Worm (Caenorhabditis elegans): ENCODE data around the gene F11D11.21.
"Not testable (repeated sequence)": the region's sequence is repeated elsewhere in the genome, so short reads cannot be mapped to it uniquely, and the experiment has no call there.

The F11D11.21 gene

DNA sequence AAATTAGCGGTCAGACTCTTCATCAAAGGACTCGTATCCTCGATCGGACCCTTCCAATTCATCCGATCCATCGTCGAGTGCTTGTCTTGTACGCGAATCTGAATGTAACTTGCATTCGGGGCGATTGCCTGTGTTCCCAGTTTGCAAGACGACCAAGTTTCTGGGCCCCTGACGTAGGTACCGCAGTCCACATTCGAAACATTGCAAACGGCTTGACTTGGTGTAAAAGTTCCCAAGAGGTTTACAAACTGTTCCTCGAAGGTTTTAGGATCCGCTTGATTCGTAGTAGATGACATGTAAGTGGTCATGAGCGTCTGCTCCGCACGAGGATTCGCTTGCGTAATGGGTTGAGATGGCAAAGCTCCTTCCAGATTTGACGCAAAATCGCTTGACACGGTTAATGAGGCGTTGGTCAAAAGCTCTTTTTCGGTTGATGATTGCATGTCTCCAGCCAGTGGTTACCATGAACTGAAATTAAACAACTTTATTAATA is 25.9 kb upstream of the F11D11.21 start, which contains the start of gene Y17D7B.4:
Gene Y17D7B.4, minus strand, starts transcription at position 443 of the 493 bp plus-strand sequence.
- no peak for TF ChIP-seq ceh-36 (tag; optimal IDR thresholded peaks at IDR 0.05)
- no peak for TF ChIP-seq pes-1 (GFP tag; IDR thresholded peaks at IDR 0.05)
- TF ChIP-seq flt-1 (GFP tag; IDR thresholded peaks at IDR 0.05): no peak
- TF ChIP-seq hmg-4 (GFP tag; optimal IDR thresholded peaks at IDR 0.05): no peak
- no peak for TF ChIP-seq ama-1 (optimal IDR thresholded peaks at IDR 0.05)

- TF ChIP-seq hmg-4 (GFP tag; optimal IDR thresholded peaks at IDR 0.05) (no peak), aly-1 (tag; optimal IDR thresholded peaks at IDR 0.05) (no peak), scrt-1 (GFP tag; IDR thresholded peaks at IDR 0.05) (no peak), flt-1 (GFP tag; IDR thresholded peaks at IDR 0.05) (no peak), tbx-37 (GFP tag; conservative IDR thresholded peaks at IDR 0.05) (no peak), ceh-13 (GFP tag; optimal IDR thresholded peaks at IDR 0.05) (no peak), ceh-36 (tag; optimal IDR thresholded peaks at IDR 0.05) (no peak), ama-1 (optimal IDR thresholded peaks at IDR 0.05) (no peak), hnd-1 (tag; optimal IDR thresholded peaks at IDR 0.05) (no peak), tbx-11 (GFP tag; IDR thresholded peaks at IDR 0.05) (no peak)
These were observed 22.4 kb upstream of the F11D11.21 start, which contains the start of gene clec-257 for ce11 chrV:18772761-18773160. Gene clec-257, plus strand, starts transcription at chrV:18773061.

ce11 chrV:18771804-18772386 is 21.6 kb upstream of the F11D11.21 start:
- TF ChIP-seq ceh-13 (GFP tag; optimal IDR thresholded peaks at IDR 0.05) (no peak), B0310.2 (tag; optimal IDR thresholded peaks at IDR 0.05) (no peak), tbx-11 (GFP tag; IDR thresholded peaks at IDR 0.05) (no peak), aly-1 (tag; optimal IDR thresholded peaks at IDR 0.05) (no peak), ets-7 (tag; optimal IDR thresholded peaks at IDR 0.05) (no peak), flt-1 (GFP tag; IDR thresholded peaks at IDR 0.05) (no peak), hmbx-1 (tag; optimal IDR thresholded peaks at IDR 0.05) (no peak), hnd-1 (tag; optimal IDR thresholded peaks at IDR 0.05) (no peak), pes-1 (GFP tag; IDR thresholded peaks at IDR 0.05) (no peak), ceh-36 (tag; optimal IDR thresholded peaks at IDR 0.05) (no peak), sea-1 (GFP tag; conservative IDR thresholded peaks at IDR 0.05) (no peak), hmg-4 (GFP tag; optimal IDR thresholded peaks at IDR 0.05) (no peak)

DNA sequence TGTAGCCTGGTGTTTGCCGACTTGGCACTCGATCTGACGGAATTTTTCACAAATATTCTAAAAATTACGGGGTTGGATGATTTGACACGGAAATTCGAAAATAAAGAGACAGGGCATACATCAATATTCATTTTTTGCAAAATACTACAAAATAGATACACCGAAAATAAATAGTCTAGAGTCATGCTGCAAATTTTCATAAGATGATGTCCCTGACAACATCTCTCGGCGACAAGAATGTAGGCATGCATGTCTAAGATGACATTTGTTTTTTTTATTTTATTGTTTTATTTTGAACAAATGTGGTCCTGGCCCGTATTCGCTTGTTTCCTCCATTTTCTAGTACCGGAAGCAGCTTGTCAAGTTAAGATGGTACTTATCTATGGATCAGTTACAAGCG is 21.0 kb upstream of the F11D11.21 start, which contains the start of gene clec-256:
Gene clec-256, plus strand, starts transcription at position 301 of the 400 bp plus-strand sequence.
- no peak for TF ChIP-seq sea-1 (GFP tag; conservative IDR thresholded peaks at IDR 0.05)
- no peak for TF ChIP-seq tbx-37 (GFP tag; conservative IDR thresholded peaks at IDR 0.05)
- no peak for TF ChIP-seq pes-1 (GFP tag; IDR thresholded peaks at IDR 0.05)
- TF ChIP-seq tra-4 (tag; optimal IDR thresholded peaks at IDR 0.05): no peak
- TF ChIP-seq ceh-13 (GFP tag; optimal IDR thresholded peaks at IDR 0.05): no peak
- no peak for TF ChIP-seq hmbx-1 (tag; optimal IDR thresholded peaks at IDR 0.05)
- no peak for TF ChIP-seq B0310.2 (tag; optimal IDR thresholded peaks at IDR 0.05)
- no peak for TF ChIP-seq ceh-36 (tag; optimal IDR thresholded peaks at IDR 0.05)
- no peak for TF ChIP-seq flt-1 (GFP tag; IDR thresholded peaks at IDR 0.05)
- TF ChIP-seq scrt-1 (GFP tag; IDR thresholded peaks at IDR 0.05): no peak
- no peak for TF ChIP-seq F13C5.2 (tag; optimal IDR thresholded peaks at IDR 0.05)
- TF ChIP-seq aly-1 (tag; optimal IDR thresholded peaks at IDR 0.05): no peak

DNA sequence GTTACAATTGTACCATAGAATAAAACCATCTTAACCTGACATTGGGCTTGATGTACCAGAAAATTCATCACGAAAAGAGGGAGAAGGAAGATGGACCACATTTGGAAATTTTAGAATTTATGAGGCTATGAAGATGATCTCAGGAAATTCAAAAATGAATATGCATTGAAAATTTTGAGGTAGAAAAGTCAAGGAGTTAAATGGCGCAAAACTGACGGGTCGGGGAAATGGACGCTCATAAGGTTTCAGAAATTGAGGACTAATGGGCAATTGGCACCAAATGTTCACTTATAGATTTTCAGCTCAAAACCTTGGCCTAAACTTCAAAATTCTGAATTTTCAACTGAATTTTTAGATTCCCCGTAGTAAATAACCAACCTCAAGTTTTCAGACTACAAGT is 20.3 kb upstream of the F11D11.21 start, which contains the start of gene clec-255:
Gene clec-255, minus strand, starts transcription at position 101 of the 400 bp plus-strand sequence.
- TF ChIP-seq F13C5.2 (tag; optimal IDR thresholded peaks at IDR 0.05) (no peak), pes-1 (GFP tag; IDR thresholded peaks at IDR 0.05) (no peak), flt-1 (GFP tag; IDR thresholded peaks at IDR 0.05) (no peak), tbx-37 (GFP tag; conservative IDR thresholded peaks at IDR 0.05) (no peak), tra-4 (tag; optimal IDR thresholded peaks at IDR 0.05) (no peak), aly-1 (tag; optimal IDR thresholded peaks at IDR 0.05) (no peak), scrt-1 (GFP tag; IDR thresholded peaks at IDR 0.05) (no peak), tbx-11 (GFP tag; IDR thresholded peaks at IDR 0.05) (no peak), ets-7 (tag; optimal IDR thresholded peaks at IDR 0.05) (no peak), sea-1 (GFP tag; conservative IDR thresholded peaks at IDR 0.05) (no peak)

- TF ChIP-seq pes-1 (GFP tag; IDR thresholded peaks at IDR 0.05) (no peak), sea-1 (GFP tag; conservative IDR thresholded peaks at IDR 0.05) (no peak), tbx-11 (GFP tag; IDR thresholded peaks at IDR 0.05) (no peak), tbx-37 (GFP tag; conservative IDR thresholded peaks at IDR 0.05) (no peak), scrt-1 (GFP tag; IDR thresholded peaks at IDR 0.05) (no peak), B0310.2 (tag; optimal IDR thresholded peaks at IDR 0.05) (no peak), F13C5.2 (tag; optimal IDR thresholded peaks at IDR 0.05) (no peak), ama-1 (optimal IDR thresholded peaks at IDR 0.05) (no peak), flt-1 (GFP tag; IDR thresholded peaks at IDR 0.05) (no peak), aly-1 (tag; optimal IDR thresholded peaks at IDR 0.05) (no peak), tra-4 (tag; optimal IDR thresholded peaks at IDR 0.05) (no peak), ceh-13 (GFP tag; optimal IDR thresholded peaks at IDR 0.05) (no peak), hmg-4 (GFP tag; optimal IDR thresholded peaks at IDR 0.05) (no peak), hnd-1 (tag; optimal IDR thresholded peaks at IDR 0.05) (no peak), ceh-36 (tag; optimal IDR thresholded peaks at IDR 0.05) (no peak), ets-7 (tag; optimal IDR thresholded peaks at IDR 0.05) (no peak)
These were observed 19.6 kb upstream of the F11D11.21 start for ce11 chrV:18769902-18770301.

DNA sequence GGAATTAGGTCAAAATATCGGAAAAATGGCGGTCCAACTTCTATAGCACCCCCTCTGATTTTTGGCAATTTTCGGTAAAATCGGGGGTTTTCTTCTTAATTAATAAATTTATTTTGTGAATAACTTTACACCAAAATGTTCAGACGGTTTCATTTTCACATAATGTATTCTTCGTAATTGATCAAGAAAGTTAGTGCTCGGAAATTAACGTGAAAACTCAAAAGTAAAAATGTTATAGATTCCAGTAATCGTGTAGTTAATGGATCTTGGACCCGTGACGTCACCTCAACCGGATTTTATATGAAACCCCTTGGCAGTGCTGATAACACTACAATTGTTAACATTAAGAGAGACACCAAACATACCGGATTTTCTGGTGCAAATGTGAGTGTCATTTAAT is 11.7 kb upstream of the F11D11.21 start, which contains the start of gene F11D11.22:
Gene F11D11.22, plus strand, starts transcription at position 301 of the 400 bp plus-strand sequence.
- not testable (repeated sequence) for TF ChIP-seq aly-1 (tag; optimal IDR thresholded peaks at IDR 0.05); hmg-4 (GFP tag; optimal IDR thresholded peaks at IDR 0.05); hnd-1 (tag; optimal IDR thresholded peaks at IDR 0.05)

- TF ChIP-seq pes-1 (GFP tag; IDR thresholded peaks at IDR 0.05) (no peak), tbx-11 (GFP tag; IDR thresholded peaks at IDR 0.05) (no peak), ceh-36 (tag; optimal IDR thresholded peaks at IDR 0.05) (no peak), tra-4 (tag; optimal IDR thresholded peaks at IDR 0.05) (no peak), aly-1 (tag; optimal IDR thresholded peaks at IDR 0.05) (no peak), B0310.2 (tag; optimal IDR thresholded peaks at IDR 0.05) (no peak), hnd-1 (tag; optimal IDR thresholded peaks at IDR 0.05) (no peak), hmg-4 (GFP tag; optimal IDR thresholded peaks at IDR 0.05) (no peak), hmbx-1 (tag; optimal IDR thresholded peaks at IDR 0.05) (no peak), tbx-37 (GFP tag; conservative IDR thresholded peaks at IDR 0.05) (no peak), flt-1 (GFP tag; IDR thresholded peaks at IDR 0.05) (no peak), ets-7 (tag; optimal IDR thresholded peaks at IDR 0.05) (no peak), ama-1 (optimal IDR thresholded peaks at IDR 0.05) (no peak), ceh-13 (GFP tag; optimal IDR thresholded peaks at IDR 0.05) (no peak)
These were observed 10.7 kb upstream of the F11D11.21 start, which contains the start of gene F11D11.4 for ce11 chrV:18761078-18761477. Gene F11D11.4, plus strand, starts transcription at chrV:18761378.
